Fruit fly (Drosophila melanogaster): ENCODE measurements around the gene mbm.

DNA sequence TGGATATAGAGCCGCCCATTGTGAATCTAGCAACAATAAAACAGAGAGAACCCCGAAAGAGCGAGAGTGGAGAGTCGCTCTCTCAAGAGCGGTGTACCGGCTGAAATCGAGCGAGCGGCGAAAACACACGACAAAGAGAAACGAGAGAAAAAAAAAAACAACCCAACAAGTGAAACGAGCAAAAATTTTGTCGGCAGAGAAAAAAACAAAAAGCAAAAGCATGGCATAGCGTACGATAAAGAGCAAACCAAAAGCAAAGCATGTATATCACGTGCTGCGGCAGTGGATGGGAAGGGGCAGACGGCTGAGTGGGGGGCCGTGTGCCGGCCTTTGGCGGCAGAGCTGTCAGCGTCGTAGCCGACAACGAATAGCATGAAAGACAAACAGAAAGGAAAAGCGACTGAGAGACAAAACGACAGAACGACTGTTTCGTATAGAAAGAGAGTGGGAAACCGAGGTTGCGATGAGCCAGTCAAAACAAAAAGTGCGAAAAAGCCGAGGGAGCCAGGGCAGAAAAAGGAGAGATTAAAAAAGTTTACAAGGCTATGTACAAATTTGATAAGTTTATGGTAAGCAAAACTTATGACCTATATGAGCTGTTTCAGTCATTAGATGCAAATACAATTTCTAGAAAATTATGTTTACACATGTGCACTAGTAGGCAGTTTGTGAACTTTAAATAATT lies 26.7 kb downstream of the mbm start:
- TF ChIP-seq EcR (GFP tag; optimal IDR thresholded peaks at IDR 0.05): no peak
- TF ChIP-seq usp (GFP tag; optimal IDR thresholded peaks at IDR 0.05): no peak
- no peak for TF ChIP-seq CG8478 (optimal IDR thresholded peaks at IDR 0.05)
- TF ChIP-seq pan (optimal IDR thresholded peaks at IDR 0.05): no peak
